Worm (Caenorhabditis elegans) whole organism, L4 larva: ENCODE measurements around the gene F58B4.6.

Experiments used
- T26A8.4 ChIP-seq: fragments of 200-800 bp; sonication (Bioruptor generic); IDR thresholded peaks from 2 replicates; pipeline ENCODE4 v1.3.6; 2022; ENCODE audit warnings: missing genetic modification characterization, missing compliant biosample characterization
- gei-8 ChIP-seq: fragments of 200-800 bp; sonication (Bioruptor generic); optimal IDR thresholded peaks from 2 replicates; lab custom pipeline; 2018; ENCODE audit warnings: mild to moderate bottlenecking, missing genetic modification characterization, missing compliant biosample characterization
- lin-15B ChIP-seq: fragments of 150-350 bp; sonication (generic microtip); optimal IDR thresholded peaks from 3 replicates; lab custom pipeline; 2014; ENCODE audit warnings: missing biosample characterization, missing genetic modification characterization
- nhr-42 ChIP-seq: fragments of 200-800 bp; sonication (Bioruptor generic); IDR thresholded peaks from 2 replicates; pipeline ENCODE4 v1.3.6; 2022; ENCODE audit warnings: missing genetic modification characterization, missing compliant biosample characterization

DNA sequence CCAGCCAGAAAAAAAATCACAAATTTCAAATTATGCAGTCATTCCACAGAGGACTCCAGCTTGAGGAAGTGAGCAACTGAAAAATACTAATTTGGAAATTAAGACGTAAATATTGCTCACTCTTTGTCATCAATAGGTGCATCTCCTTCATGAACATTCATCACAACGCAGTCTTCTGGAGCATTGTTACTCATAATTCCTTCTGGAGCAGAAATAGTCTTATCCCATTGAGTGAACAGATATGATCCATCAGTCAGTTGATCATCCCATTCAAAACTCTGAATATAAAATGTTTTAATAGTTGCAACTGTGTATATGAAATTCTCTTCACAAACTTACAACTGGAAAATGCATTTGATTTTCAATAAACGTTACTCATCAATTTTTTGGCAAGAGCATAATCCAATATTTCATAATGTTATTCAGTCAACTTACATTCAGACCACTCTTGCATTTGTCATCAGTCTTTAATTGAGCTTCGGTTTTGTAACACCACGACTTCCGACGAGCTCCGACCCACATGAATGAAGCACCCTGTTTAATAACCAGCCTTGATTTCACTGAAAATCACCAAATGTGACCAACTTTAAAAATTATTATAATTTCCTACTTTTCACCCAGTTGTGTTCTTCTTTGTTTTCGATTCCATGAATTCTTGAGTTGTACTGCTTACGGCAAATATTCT lies 28.8 kb downstream of the F58B4.6 start:
- TF ChIP-seq T26A8.4 (GFP tag; lab: Robert Waterston, UW): no peak; the same call in 1 of the 2 replicates
- no peak for TF ChIP-seq gei-8 (GFP tag; lab: Kevin White, UChicago)
- no peak for TF ChIP-seq lin-15B
- TF ChIP-seq nhr-42 (GFP tag; lab: Robert Waterston, UW): no peak
